Fruit fly (Drosophila melanogaster): ENCODE data around the gene CG42588.

The CG42588 gene

dm6 chr3L:12813907-12814306 is at the start of gene CG42588, which contains the start of gene Sf3a2 (continued):
- TF ChIP-seq vnd (GFP tag; IDR thresholded peaks at IDR 0.05; ENCODE audit: partially characterized antibody): peak; percentile 68
- TF ChIP-seq Gsc (GFP tag; IDR thresholded peaks at IDR 0.05): no peak
- TF ChIP-seq CG6791 (GFP tag; IDR thresholded peaks at IDR 0.05; ENCODE audit: partially characterized antibody): no peak; the same call in 1 of the 3 replicates
- TF ChIP-seq HmgD (GFP tag; optimal IDR thresholded peaks at IDR 0.05): no peak
- peak; percentile 87 for TF ChIP-seq BEAF-32 (GFP tag; optimal IDR thresholded peaks at IDR 0.05)
- no peak for TF ChIP-seq CG1233 (GFP tag; optimal IDR thresholded peaks at IDR 0.05)
- peak; percentile 64 for TF ChIP-seq CG13624 (GFP tag; optimal IDR thresholded peaks at IDR 0.05)
- TF ChIP-seq croc (GFP tag; conservative IDR thresholded peaks at IDR 0.05): no peak
- no peak for TF ChIP-seq C15 (GFP tag; IDR thresholded peaks at IDR 0.05)
- TF ChIP-seq CG18262 (tag; optimal IDR thresholded peaks at IDR 0.05): peak; percentile 60
- peak; percentile 10 for TF ChIP-seq ftz-f1 (GFP tag; optimal IDR thresholded peaks at IDR 0.05)
- TF ChIP-seq CG10959 (GFP tag; IDR thresholded peaks at IDR 0.05): 0 out of 2 replicates have a peak, but pooled peaks have one; percentile 26
- peak; percentile 63 for TF ChIP-seq CG8290 (GFP tag; optimal IDR thresholded peaks at IDR 0.05)
- TF ChIP-seq CG8290 (tag; optimal IDR thresholded peaks at IDR 0.05): no peak
- TF ChIP-seq D19A (tag; optimal IDR thresholded peaks at IDR 0.05): peak; percentile 36
- no peak for TF ChIP-seq Oli (tag; optimal IDR thresholded peaks at IDR 0.05)
- peak; percentile 12 for TF ChIP-seq gcm (GFP tag; optimal IDR thresholded peaks at IDR 0.05)
- TF ChIP-seq Dref (GFP tag; IDR thresholded peaks at IDR 0.05): peak; percentile 61
- TF ChIP-seq CG12236 (GFP tag; optimal IDR thresholded peaks at IDR 0.05): no peak
- no peak for TF ChIP-seq org-1 (GFP tag; optimal IDR thresholded peaks at IDR 0.05)
- peak; percentile 67 for TF ChIP-seq Hr3 (GFP tag; optimal IDR thresholded peaks at IDR 0.05)
- TF ChIP-seq Blimp-1 (GFP tag; optimal IDR thresholded peaks at IDR 0.05): peak; percentile 59
- no peak for TF ChIP-seq CG15479 (GFP tag; optimal IDR thresholded peaks at IDR 0.05)
- peak; percentile 78; the same call in 2 of the 3 replicates for TF ChIP-seq CG17361 (GFP tag; IDR thresholded peaks at IDR 0.05)
- TF ChIP-seq CG11398 (GFP tag; optimal IDR thresholded peaks at IDR 0.05): no peak
- TF ChIP-seq Hsf (GFP tag; optimal IDR thresholded peaks at IDR 0.05): peak; percentile 73
- no peak for TF ChIP-seq dan (GFP tag; IDR thresholded peaks at IDR 0.05)
- peak; percentile 2 to 37 for TF ChIP-seq Pdp1 (GFP tag; optimal IDR thresholded peaks at IDR 0.05)
- peak; percentile 85 for TF ChIP-seq Ptx1 (GFP tag; IDR thresholded peaks at IDR 0.05)
- TF ChIP-seq ab (GFP tag; optimal IDR thresholded peaks at IDR 0.05): no peak
- no peak for TF ChIP-seq corto (GFP tag; optimal IDR thresholded peaks at IDR 0.05)
- no peak for TF ChIP-seq fd102C (GFP tag; optimal IDR thresholded peaks at IDR 0.05)
- no peak for TF ChIP-seq run (tag; optimal IDR thresholded peaks at IDR 0.05)
- TF ChIP-seq Mad (GFP tag; optimal IDR thresholded peaks at IDR 0.05): peak; percentile 21
- TF ChIP-seq Hand (GFP tag; optimal IDR thresholded peaks at IDR 0.05): no peak
- no peak for TF ChIP-seq ATbp (GFP tag; optimal IDR thresholded peaks at IDR 0.05)
- peak; percentile 51 for TF ChIP-seq fd3F (GFP tag; optimal IDR thresholded peaks at IDR 0.05)
- peak; percentile 32 for TF ChIP-seq CG3995 (GFP tag; optimal IDR thresholded peaks at IDR 0.05)
- TF ChIP-seq CG3163 (GFP tag; optimal IDR thresholded peaks at IDR 0.05): no peak
- no peak for TF ChIP-seq gt (GFP tag; IDR thresholded peaks at IDR 0.05)
- TF ChIP-seq nerfin-1 (tag; optimal IDR thresholded peaks at IDR 0.05): peak; percentile 48
- no peak; the same call in 2 of the 3 replicates for TF ChIP-seq zen2 (GFP tag; IDR thresholded peaks at IDR 0.05; ENCODE audit: partially characterized antibody)
- TF ChIP-seq Ets65A (GFP tag): peak; percentile 96
- TF ChIP-seq ci (GFP tag; IDR thresholded peaks at IDR 0.05): no peak
- TF ChIP-seq CG17385 (GFP tag; optimal IDR thresholded peaks at IDR 0.05): no peak
- TF ChIP-seq CG9609 (GFP tag; optimal IDR thresholded peaks at IDR 0.05): peak; percentile 10
- no peak for TF ChIP-seq CG17802 (tag; optimal IDR thresholded peaks at IDR 0.05)
- TF ChIP-seq fu2 (GFP tag; optimal IDR thresholded peaks at IDR 0.05): peak; percentile 25
- TF ChIP-seq CG32772 (GFP tag; IDR thresholded peaks at IDR 0.05): peak; percentile 75
- peak; percentile 85 for TF ChIP-seq trem (tag; optimal IDR thresholded peaks at IDR 0.05)
- peak; percentile 44; the same call in 1 of the 2 replicates for TF ChIP-seq CG17328 (GFP tag; IDR thresholded peaks at IDR 0.05)
